Worm (Caenorhabditis elegans) whole organism, late embryonic: ENCODE measurements around the gene ift-43.

Source experiments
- ets-4 ChIP-seq: sonication (generic microtip); optimal IDR thresholded peaks from 2 replicates; lab custom pipeline; 2016; ENCODE audit warnings: missing genetic modification characterization, missing compliant biosample characterization
- fkh-10 ChIP-seq: fragments of 150-350 bp; optimal IDR thresholded peaks from 2 replicates; lab custom pipeline; 2014; ENCODE audit warnings: missing biosample characterization, missing genetic modification reagents, missing genetic modification characterization
- hlh-13 ChIP-seq: fragments of 200-800 bp; sonication (Bioruptor generic); optimal IDR thresholded peaks from 2 replicates; lab custom pipeline; 2018; ENCODE audit warnings: mild to moderate bottlenecking, missing genetic modification characterization, missing compliant biosample characterization
- hlh-30 ChIP-seq: sonication (generic microtip); optimal IDR thresholded peaks from 2 replicates; lab custom pipeline; 2017; ENCODE audit warnings: antibody characterized with exemption, missing genetic modification characterization, missing compliant biosample characterization; ENCODE audit not compliant: insufficient read depth
- nfya-1 ChIP-seq: sonication (generic microtip); optimal IDR thresholded peaks from 2 replicates; lab custom pipeline; 2017; ENCODE audit warnings: missing genetic modification characterization, mild to moderate bottlenecking, missing compliant biosample characterization, antibody characterized with exemption, moderate library complexity
- nhr-11 ChIP-seq: fragments of 150-350 bp; optimal IDR thresholded peaks from 2 replicates; lab custom pipeline; 2014; ENCODE audit warnings: missing biosample characterization, missing genetic modification characterization
- pat-9 ChIP-seq: fragments of 200-800 bp; sonication (Bioruptor generic); optimal IDR thresholded peaks from 2 replicates; lab custom pipeline; 2018; ENCODE audit warnings: mild to moderate bottlenecking, missing genetic modification characterization, moderate library complexity, missing compliant biosample characterization
- sox-2 ChIP-seq: fragments of 200-800 bp; sonication (Bioruptor generic); IDR thresholded peaks from 2 replicates; pipeline ENCODE4 v1.3.6; 2022; ENCODE audit warnings: missing genetic modification reagents, missing genetic modification characterization, missing compliant biosample characterization
- sox-4 ChIP-seq: sonication (generic microtip); optimal IDR thresholded peaks from 2 replicates; lab custom pipeline; 2017; ENCODE audit warnings: mild to moderate bottlenecking, missing genetic modification characterization, inconsistent platforms, missing compliant biosample characterization
- ztf-16 ChIP-seq: sonication (generic microtip); optimal IDR thresholded peaks from 2 replicates; lab custom pipeline; 2017; ENCODE audit warnings: missing genetic modification characterization, missing compliant biosample characterization

ce11 chrII:5649236-5650004 is 11.2 kb downstream of the ift-43 start, which contains the start of the genes sam-4, F59E12.17 and zyg-1:
- TF ChIP-seq ets-4 (tag; lab: Kevin White, UChicago) (peak; percentile 83), sox-2 (GFP tag; lab: Robert Waterston, UW) (no peak), nfya-1 (peak; percentile 54), nhr-11 (tag; lab: Kevin White, UChicago) (no peak), sox-4 (no peak), hlh-13 (GFP tag; lab: Kevin White, UChicago) (no peak), ztf-16 (no peak), pat-9 (tag; lab: Kevin White, UChicago) (no peak), fkh-10 (GFP tag; lab: Kevin White, UChicago) (no peak), hlh-30 (tag; lab: Kevin White, UChicago) (no peak)
